Worm (Caenorhabditis elegans) whole organism, L4/young adult: ENCODE data around the gene clec-217.

Source experiments
- W03F9.2 ChIP-seq: fragments of 150-350 bp; optimal IDR thresholded peaks from 2 replicates; lab custom pipeline; 2014; ENCODE audit warnings: missing biosample characterization, missing genetic modification characterization
- dao-5 ChIP-seq: sonication (generic microtip); optimal IDR thresholded peaks from 2 replicates; lab custom pipeline; 2016; ENCODE audit warnings: missing genotype, missing genetic modification characterization, moderate library complexity, missing compliant biosample characterization
- him-1 ChIP-seq: sonication (generic microtip); optimal IDR thresholded peaks from 2 replicates; lab custom pipeline; 2016; ENCODE audit warnings: missing genotype, missing genetic modification reagents, missing genetic modification characterization, missing compliant biosample characterization

- TF ChIP-seq W03F9.2, result no peak
- no peak for TF ChIP-seq him-1 (tag; lab: Kevin White, UChicago)
- TF ChIP-seq dao-5 (tag; lab: Kevin White, UChicago), result no peak
These were observed 22.5 kb upstream of the clec-217 start, which contains the start of gene F26D11.1 for ce11 chrV:7980993-7981595.
